Worm (Caenorhabditis elegans): ENCODE measurements around the gene R07B7.9.

ce11 chrV:12032060-12032459 is 48.1 kb downstream of the R07B7.9 start, which contains the start of gene pkc-1:
- no peak for TF ChIP-seq med-1 (GFP tag; optimal IDR thresholded peaks at IDR 0.05; ENCODE audit: insufficient read depth)
- no peak for TF ChIP-seq ztf-23 (GFP tag; IDR thresholded peaks at IDR 0.05)
- TF ChIP-seq klf-2 (GFP tag; conservative IDR thresholded peaks at IDR 0.05) = no peak
- TF ChIP-seq flt-1 (GFP tag; IDR thresholded peaks at IDR 0.05) = no peak
- no peak for TF ChIP-seq T22C8.4 (GFP tag; IDR thresholded peaks at IDR 0.05)
- TF ChIP-seq tab-1 (GFP tag; IDR thresholded peaks at IDR 0.05) = no peak
- no peak for TF ChIP-seq cog-1 (tag; optimal IDR thresholded peaks at IDR 0.05)
- TF ChIP-seq ref-1 (GFP tag; conservative IDR thresholded peaks at IDR 0.05) = no peak
